Worm (Caenorhabditis elegans) whole organism, L1 larva: ENCODE data around the gene decr-1.2.

Source experiments
- ama-1 ChIP-seq: fragments of 150-350 bp; optimal IDR thresholded peaks from 2 replicates; lab custom pipeline; 2014
- dpl-1 ChIP-seq, 3 experiments: fragments of 150-350 bp in 2 of 3; sonication (generic microtip) in 1 of 3; optimal IDR thresholded peaks; 2 replicates each; lab custom pipeline; 2014 to 2017; ENCODE audit warnings: missing biosample characterization in 3 of 3, missing genetic modification characterization in 3 of 3, missing genetic modification reagents in 3 of 3
- egl-27 ChIP-seq, 2 experiments: fragments of 150-350 bp in 1 of 2; sonication (generic microtip); optimal IDR thresholded peaks; 3 replicates each; lab custom pipeline; 2017 to 2018; ENCODE audit warnings: missing biosample characterization in 2 of 2, missing genetic modification characterization in 2 of 2, missing genetic modification reagents in 2 of 2
- fkh-10 ChIP-seq: sonication (generic microtip); optimal IDR thresholded peaks from 2 replicates; lab custom pipeline; 2017; ENCODE audit warnings: missing biosample characterization, missing genetic modification reagents, missing genetic modification characterization
- fos-1 ChIP-seq: fragments of 150-350 bp; optimal IDR thresholded peaks from 2 replicates; lab custom pipeline; 2014; ENCODE audit warnings: missing biosample characterization, missing genetic modification characterization
- lin-15B ChIP-seq: fragments of 150-350 bp; sonication (generic microtip); optimal IDR thresholded peaks from 3 replicates; lab custom pipeline; 2014; ENCODE audit warnings: missing biosample characterization, missing genetic modification characterization
- lsy-2 ChIP-seq, 2 experiments: fragments of 150-350 bp; optimal IDR thresholded peaks; 2 replicates each; lab custom pipeline; 2014; ENCODE audit warnings: missing biosample characterization in 2 of 2, missing genetic modification characterization in 2 of 2
- mep-1 ChIP-seq: fragments of 150-350 bp; optimal IDR thresholded peaks from 2 replicates; lab custom pipeline; 2014; ENCODE audit warnings: missing biosample characterization, missing genetic modification characterization
- nhr-19 ChIP-seq: fragments of 200-800 bp; sonication (Bioruptor generic); conservative IDR thresholded peaks from 2 replicates; pipeline ENCODE4 v1.3.6; 2022; ENCODE audit warnings: missing genetic modification characterization, missing compliant biosample characterization
- nhr-76 ChIP-seq: sonication (generic microtip); optimal IDR thresholded peaks from 2 replicates; lab custom pipeline; 2017; ENCODE audit warnings: missing biosample characterization, missing genetic modification characterization
- nhr-77 ChIP-seq: fragments of 150-350 bp; optimal IDR thresholded peaks from 2 replicates; lab custom pipeline; 2014; ENCODE audit warnings: missing biosample characterization, missing genetic modification characterization
- tbx-2 ChIP-seq: sonication (generic microtip); optimal IDR thresholded peaks from 2 replicates; lab custom pipeline; 2016; ENCODE audit warnings: missing genetic modification characterization, missing compliant biosample characterization

ce11 chrII:8508956-8509355, 36.5 kb upstream of the decr-1.2 start, which contains the start of gene T13H5.1:
- TF ChIP-seq egl-27 (tag; optimal IDR thresholded peaks at IDR 0.05; lab: Kevin White, UChicago) (no peak), nhr-77 (tag; lab: Kevin White, UChicago) (no peak), nhr-76 (no peak), lin-15B (no peak), nhr-19 (GFP tag; lab: Robert Waterston, UW) (no peak), lsy-2 (tag; optimal IDR thresholded peaks at IDR 0.05; lab: Kevin White, UChicago) (no peak), fos-1 (tag; lab: Kevin White, UChicago) (no peak), tbx-2 (no peak), fkh-10 (GFP tag; lab: Kevin White, UChicago) (no peak), ama-1 (no peak), mep-1 (no peak), dpl-1 (GFP tag; optimal IDR thresholded peaks at IDR 0.05; lab: Kevin White, UChicago) (no peak)
